Fruit fly (Drosophila melanogaster): ENCODE measurements around the gene CG13728.
A peak's percentile ranks its signal among the peaks of the same experiment; 100 is the strongest.

Gene CG13728

dm6 chr3L:17427013-17427412 is 44.5 kb upstream of the CG13728 start, which contains the start of gene Polr3G (continued):
- TF ChIP-seq D19A (tag; optimal IDR thresholded peaks at IDR 0.05), result peak; percentile 99
- TF ChIP-seq Sry-δ (GFP tag; optimal IDR thresholded peaks at IDR 0.05), result peak; percentile 11
- peak; percentile 21 for TF ChIP-seq CG18262 (tag; optimal IDR thresholded peaks at IDR 0.05)
- TF ChIP-seq chif (GFP tag; optimal IDR thresholded peaks at IDR 0.05), result peak in 1 of 2 experiments; percentile 2
- TF ChIP-seq stwl (tag; optimal IDR thresholded peaks at IDR 0.05), result peak; percentile 28
- TF ChIP-seq CG12769 (tag; optimal IDR thresholded peaks at IDR 0.05), result peak; percentile 29
- TF ChIP-seq lbe (GFP tag; optimal IDR thresholded peaks at IDR 0.05), result peak; percentile 22
- TF ChIP-seq NFAT (GFP tag; IDR thresholded peaks at IDR 0.05), result no peak
- no peak for TF ChIP-seq CG12155 (GFP tag; optimal IDR thresholded peaks at IDR 0.05)
- TF ChIP-seq Dp (GFP tag; optimal IDR thresholded peaks at IDR 0.05), result peak; percentile 1

- TF ChIP-seq CG13287 (GFP tag; IDR thresholded peaks at IDR 0.05; ENCODE audit: partially characterized antibody), result peak; percentile 98
- TF ChIP-seq NC2β (GFP tag; optimal IDR thresholded peaks at IDR 0.05), result peak; percentile 65
- TF ChIP-seq Hand (GFP tag; optimal IDR thresholded peaks at IDR 0.05), result no peak
- peak; percentile 64 for TF ChIP-seq oc (tag; optimal IDR thresholded peaks at IDR 0.05)
- TF ChIP-seq zfh1 (GFP tag; IDR thresholded peaks at IDR 0.05), result peak; percentile 47; the same call in 1 of the 3 replicates
- TF ChIP-seq CG6683 (GFP tag; optimal IDR thresholded peaks at IDR 0.05), result peak; percentile 29
- TF ChIP-seq klu (GFP tag; IDR thresholded peaks at IDR 0.05), result peak; percentile 17; the same call in 1 of the 2 replicates
- TF ChIP-seq NK7.1 (GFP tag; optimal IDR thresholded peaks at IDR 0.05), result no peak
- TF ChIP-seq scrt (GFP tag; optimal IDR thresholded peaks at IDR 0.05), result peak; percentile 63
- no peak for TF ChIP-seq CG3838 (GFP tag; optimal IDR thresholded peaks at IDR 0.05)
- no peak for TF ChIP-seq pb (GFP tag; optimal IDR thresholded peaks at IDR 0.05)
- no peak for TF ChIP-seq Hr39 (optimal IDR thresholded peaks at IDR 0.05)
- TF ChIP-seq yki (optimal IDR thresholded peaks at IDR 0.05), result no peak
- TF ChIP-seq Mrtf (GFP tag; IDR thresholded peaks at IDR 0.05), result 0 out of 3 replicates have a peak, but pooled peaks have one; percentile 12
- TF ChIP-seq CG3281 (GFP tag; optimal IDR thresholded peaks at IDR 0.05), result peak; percentile 55
- no peak for TF ChIP-seq so (GFP tag; IDR thresholded peaks at IDR 0.05)
- TF ChIP-seq org-1 (GFP tag; optimal IDR thresholded peaks at IDR 0.05), result no peak
- TF ChIP-seq twi (tag; optimal IDR thresholded peaks at IDR 0.05), result peak; percentile 68
- TF ChIP-seq hbn (GFP tag; IDR thresholded peaks at IDR 0.05; ENCODE audit: partially characterized antibody), result peak; percentile 93
- TF ChIP-seq grn (GFP tag; optimal IDR thresholded peaks at IDR 0.05), result no peak
- no peak for TF ChIP-seq CG43689 (GFP tag; IDR thresholded peaks at IDR 0.05)
- TF ChIP-seq Optix (GFP tag; IDR thresholded peaks at IDR 0.05), result no peak
- TF ChIP-seq Drgx (GFP tag; IDR thresholded peaks at IDR 0.05), result no peak; the same call in 1 of the 2 replicates
- peak; percentile 50; the same call in 1 of the 2 replicates for TF ChIP-seq CG14441 (GFP tag; IDR thresholded peaks at IDR 0.05)
- TF ChIP-seq Fer2 (tag; optimal IDR thresholded peaks at IDR 0.05), result peak; percentile 65
- peak; percentile 85 for TF ChIP-seq CG14710 (tag; optimal IDR thresholded peaks at IDR 0.05)
- TF ChIP-seq esg (GFP tag; conservative IDR thresholded peaks at IDR 0.05), result peak; percentile 38; the same call in 1 of the 2 replicates
- TF ChIP-seq fd3F (GFP tag; optimal IDR thresholded peaks at IDR 0.05), result peak; percentile 50
- no peak for TF ChIP-seq Poxn (GFP tag; IDR thresholded peaks at IDR 0.05)
- peak; percentile 33 for TF ChIP-seq CG7556 (GFP tag; optimal IDR thresholded peaks at IDR 0.05)
- peak; percentile 25 for TF ChIP-seq Spps (tag; optimal IDR thresholded peaks at IDR 0.05)
- TF ChIP-seq CG15601 (tag; optimal IDR thresholded peaks at IDR 0.05), result peak; percentile 68
- TF ChIP-seq CG17912 (GFP tag; optimal IDR thresholded peaks at IDR 0.05), result peak; percentile 20
- no peak for TF ChIP-seq cg (GFP tag; optimal IDR thresholded peaks at IDR 0.05)
- TF ChIP-seq CG1647 (GFP tag; optimal IDR thresholded peaks at IDR 0.05), result no peak
- peak; percentile 90 for TF ChIP-seq CG9797 (GFP tag; optimal IDR thresholded peaks at IDR 0.05)
- peak; percentile 64 for TF ChIP-seq CG12299 (tag; optimal IDR thresholded peaks at IDR 0.05)
- peak; percentile 67; the same call in 1 of the 2 replicates for TF ChIP-seq CG42726 (GFP tag; IDR thresholded peaks at IDR 0.05; ENCODE audit: partially characterized antibody)
- no peak for TF ChIP-seq Doc2 (GFP tag; IDR thresholded peaks at IDR 0.05)
- TF ChIP-seq bowl (GFP tag; IDR thresholded peaks at IDR 0.05), result no peak
Observed at dm6 chr3L:17425132-17425713, 42.7 kb upstream of the CG13728 start, which contains the start of the genes Sec3 and COX7B. Sec3 (minus strand) TSS chr3L:17425217. COX7B (plus strand) TSS chr3L:17425477.

All from whole organism, embryonic.